Fruit fly (Drosophila melanogaster) whole organism, embryonic: ENCODE measurements around the gene fln.

Experiments used
- Ada2b ChIP-seq: fragments of 200-800 bp; sonication (Bioruptor generic); IDR thresholded peaks from 2 replicates; pipeline ENCODE4 v1.3.6; 2022; ENCODE audit warnings: missing biosample characterization, missing genetic modification characterization
- Aef1 ChIP-seq: fragments of 200-800 bp; sonication (Bioruptor generic); IDR thresholded peaks from 3 replicates; pipeline ENCODE4 v1.3.6; 2022; ENCODE audit warnings: missing biosample characterization, missing genetic modification characterization
- B-H1 ChIP-seq: fragments of 200-800 bp; sonication (Bioruptor generic); IDR thresholded peaks from 3 replicates; pipeline ENCODE4 v1.3.6; 2022; ENCODE audit warnings: missing biosample characterization, missing genetic modification characterization
- B-H2 ChIP-seq: fragments of 200-800 bp; sonication (Bioruptor generic); optimal IDR thresholded peaks from 2 replicates; lab custom pipeline; 2018; ENCODE audit warnings: missing biosample characterization, mild to moderate bottlenecking, missing genetic modification characterization
- Bdp1 ChIP-seq: fragments of 200-800 bp; sonication (Bioruptor generic); optimal IDR thresholded peaks from 3 replicates; lab custom pipeline; 2016; ENCODE audit warnings: missing biosample characterization, missing genetic modification characterization
- Blimp-1 ChIP-seq: fragments of 200-800 bp; sonication (Bioruptor generic); optimal IDR thresholded peaks from 3 replicates; lab custom pipeline; 2018; ENCODE audit warnings: missing biosample characterization, missing genetic modification characterization, mild to moderate bottlenecking, moderate library complexity, missing genetic modification reagents
- CG10274 ChIP-seq: fragments of 200-800 bp; sonication (Bioruptor generic); optimal IDR thresholded peaks from 3 replicates; lab custom pipeline; 2017; ENCODE audit warnings: missing biosample characterization, mild to moderate bottlenecking, missing genetic modification characterization
- CG10565 ChIP-seq: fragments of 200-800 bp; sonication (Bioruptor generic); optimal IDR thresholded peaks from 3 replicates; lab custom pipeline; 2016; ENCODE audit warnings: missing biosample characterization, mild to moderate bottlenecking, missing genetic modification characterization
- CG10959 ChIP-seq: fragments of 200-800 bp; sonication (Bioruptor generic); IDR thresholded peaks from 2 replicates; pipeline ENCODE4 v1.3.6; 2022; ENCODE audit warnings: missing biosample characterization, missing genetic modification characterization
- CG12071 ChIP-seq: fragments of 200-800 bp; sonication (Bioruptor generic); optimal IDR thresholded peaks from 3 replicates; lab custom pipeline; 2018; ENCODE audit warnings: missing biosample characterization, mild to moderate bottlenecking, missing genetic modification characterization
- CG12219 ChIP-seq: fragments of 200-800 bp; sonication (Bioruptor generic); optimal IDR thresholded peaks from 3 replicates; lab custom pipeline; 2018; ENCODE audit warnings: missing biosample characterization, mild to moderate bottlenecking, missing genetic modification characterization
- CG15479 ChIP-seq: fragments of 200-800 bp; sonication (Bioruptor generic); optimal IDR thresholded peaks from 3 replicates; lab custom pipeline; 2019; ENCODE audit warnings: missing biosample characterization, mild to moderate bottlenecking, missing genetic modification characterization, moderate library complexity
- CG15514 ChIP-seq: fragments of 200-800 bp; sonication (Bioruptor generic); optimal IDR thresholded peaks from 3 replicates; lab custom pipeline; 2017; ENCODE audit warnings: missing biosample characterization, missing genetic modification characterization, mild to moderate bottlenecking, moderate library complexity, missing genetic modification reagents
- CG1832 ChIP-seq: fragments of 200-800 bp; sonication (Bioruptor generic); optimal IDR thresholded peaks from 2 replicates; lab custom pipeline; 2017; ENCODE audit warnings: missing biosample characterization, mild to moderate bottlenecking, missing genetic modification characterization, inconsistent platforms
- CG18764 ChIP-seq: fragments of 200-800 bp; sonication (Bioruptor generic); optimal IDR thresholded peaks from 3 replicates; lab custom pipeline; 2016; ENCODE audit warnings: missing biosample characterization, missing genetic modification characterization
- CG2129 ChIP-seq: fragments of 200-800 bp; sonication (Bioruptor generic); IDR thresholded peaks from 2 replicates; pipeline ENCODE4 v1.3.6; 2022; ENCODE audit warnings: missing biosample characterization, missing genetic modification characterization; ENCODE audit not compliant: partially characterized antibody
- CG4820 ChIP-seq: fragments of 200-800 bp; sonication (Bioruptor generic); optimal IDR thresholded peaks from 3 replicates; lab custom pipeline; 2016; ENCODE audit warnings: missing biosample characterization, missing genetic modification characterization
- CG7745 ChIP-seq: fragments of 200-800 bp; sonication (Bioruptor generic); optimal IDR thresholded peaks from 2 replicates; lab custom pipeline; 2018; ENCODE audit warnings: missing biosample characterization, mild to moderate bottlenecking, missing genetic modification characterization, moderate library complexity
- CG8290 ChIP-seq, 3 experiments: fragments of 200-800 bp; sonication (Bioruptor generic); optimal IDR thresholded peaks; 2 replicates each; lab custom pipeline; 2016 to 2019; ENCODE audit warnings: missing biosample characterization in 3 of 3, missing genetic modification characterization in 3 of 3, mild to moderate bottlenecking in 2 of 3, moderate library complexity in 1 of 3
- CG8944 ChIP-seq: fragments of 200-800 bp; sonication (Bioruptor generic); optimal IDR thresholded peaks from 3 replicates; lab custom pipeline; 2016; ENCODE audit warnings: missing biosample characterization, missing genetic modification characterization
- CkIIα-i1 ChIP-seq: fragments of 200-800 bp; sonication (Bioruptor generic); IDR thresholded peaks from 2 replicates; pipeline ENCODE4 v1.3.6; 2022; ENCODE audit warnings: missing biosample characterization, missing genetic modification characterization
- Dp ChIP-seq: fragments of 200-800 bp; sonication (Bioruptor generic); optimal IDR thresholded peaks from 2 replicates; lab custom pipeline; 2018; ENCODE audit warnings: missing biosample characterization, mild to moderate bottlenecking, missing genetic modification characterization, moderate library complexity
- Ets65A ChIP-seq: fragments of 200-800 bp; sonication (Bioruptor generic); peaks from one replicate; lab custom pipeline; 2016; ENCODE audit warnings: missing biosample characterization, missing genetic modification characterization
- HmgD ChIP-seq: fragments of 200-800 bp; sonication (Bioruptor generic); optimal IDR thresholded peaks from 3 replicates; lab custom pipeline; 2016; ENCODE audit warnings: missing biosample characterization, missing genetic modification characterization
- Meics ChIP-seq: fragments of 200-800 bp; sonication (Bioruptor generic); optimal IDR thresholded peaks from 2 replicates; lab custom pipeline; 2017; ENCODE audit warnings: missing biosample characterization, mild to moderate bottlenecking, missing genetic modification characterization
- Oli ChIP-seq: fragments of 200-800 bp; sonication (Bioruptor generic); optimal IDR thresholded peaks from 2 replicates; lab custom pipeline; 2018; ENCODE audit warnings: missing biosample characterization, mild to moderate bottlenecking, missing genetic modification characterization, moderate library complexity
- Pdp1 ChIP-seq, 2 experiments: fragments of 200-800 bp; sonication (Bioruptor generic); optimal IDR thresholded peaks; 3 replicates each; lab custom pipeline; 2016; ENCODE audit warnings: missing biosample characterization in 2 of 2, missing genetic modification characterization in 2 of 2, mild to moderate bottlenecking in 1 of 2, moderate library complexity in 1 of 2
- Ptx1 ChIP-seq: fragments of 200-800 bp; sonication (Bioruptor generic); IDR thresholded peaks from 2 replicates; pipeline ENCODE4 v1.3.6; 2022; ENCODE audit warnings: missing biosample characterization, missing genetic modification characterization
- Ravus ChIP-seq: fragments of 200-800 bp; sonication (Bioruptor generic); IDR thresholded peaks from 2 replicates; pipeline ENCODE4 v1.3.6; 2022; ENCODE audit warnings: missing biosample characterization, missing genetic modification characterization
- Sox102F ChIP-seq: fragments of 200-800 bp; sonication (Bioruptor generic); optimal IDR thresholded peaks from 2 replicates; lab custom pipeline; 2018; ENCODE audit warnings: missing biosample characterization, mild to moderate bottlenecking, missing genetic modification characterization, moderate library complexity
- Spps ChIP-seq: fragments of 200-800 bp; sonication (Bioruptor generic); optimal IDR thresholded peaks from 2 replicates; lab custom pipeline; 2018; ENCODE audit warnings: missing biosample characterization, mild to moderate bottlenecking, missing genetic modification characterization
- Vsx1 ChIP-seq: fragments of 200-800 bp; sonication (Bioruptor generic); optimal IDR thresholded peaks from 2 replicates; lab custom pipeline; 2017; ENCODE audit warnings: missing biosample characterization, mild to moderate bottlenecking, missing genetic modification characterization, missing genetic modification reagents
- Xbp1 ChIP-seq: fragments of 200-800 bp; sonication (Bioruptor generic); optimal IDR thresholded peaks from 3 replicates; lab custom pipeline; 2016; ENCODE audit warnings: missing biosample characterization, mild to moderate bottlenecking, missing genetic modification characterization
- cg ChIP-seq: fragments of 200-800 bp; sonication (Bioruptor generic); optimal IDR thresholded peaks from 3 replicates; lab custom pipeline; 2019; ENCODE audit warnings: missing biosample characterization, mild to moderate bottlenecking, missing genetic modification characterization, moderate library complexity
- chif ChIP-seq, 2 experiments: fragments of 200-800 bp; sonication (Bioruptor generic); optimal IDR thresholded peaks; 3 replicates each; lab custom pipeline; 2016; ENCODE audit warnings: missing biosample characterization in 2 of 2, missing genetic modification characterization in 2 of 2
- da ChIP-seq: fragments of 200-800 bp; sonication (Bioruptor generic); optimal IDR thresholded peaks from 2 replicates; lab custom pipeline; 2016; ENCODE audit warnings: missing biosample characterization, missing genetic modification characterization
- dan ChIP-seq: fragments of 200-800 bp; sonication (Bioruptor generic); IDR thresholded peaks from 2 replicates; pipeline ENCODE4 v1.3.6; 2022; ENCODE audit warnings: missing biosample characterization, missing genetic modification characterization
- disco-r ChIP-seq: fragments of 200-800 bp; sonication (Bioruptor generic); optimal IDR thresholded peaks from 2 replicates; lab custom pipeline; 2016; ENCODE audit warnings: missing biosample characterization, missing genetic modification characterization
- fd96Cb ChIP-seq: fragments of 200-800 bp; sonication (Bioruptor generic); optimal IDR thresholded peaks from 2 replicates; lab custom pipeline; 2018; ENCODE audit warnings: missing biosample characterization, mild to moderate bottlenecking, missing genetic modification characterization, moderate library complexity
- gcm ChIP-seq: fragments of 200-800 bp; sonication (Bioruptor generic); optimal IDR thresholded peaks from 2 replicates; lab custom pipeline; 2019; ENCODE audit warnings: missing biosample characterization, mild to moderate bottlenecking, missing genetic modification characterization, moderate library complexity
- gem ChIP-seq: fragments of 200-800 bp; sonication (Bioruptor generic); optimal IDR thresholded peaks from 2 replicates; lab custom pipeline; 2019; ENCODE audit warnings: missing biosample characterization, mild to moderate bottlenecking, missing genetic modification characterization, moderate library complexity
- hth ChIP-seq: fragments of >200 bp; optimal IDR thresholded peaks from 2 replicates; lab custom pipeline; 2017; ENCODE audit warnings: inconsistent platforms
- lbe ChIP-seq: fragments of 200-800 bp; sonication (Bioruptor generic); optimal IDR thresholded peaks from 2 replicates; lab custom pipeline; 2016; ENCODE audit warnings: missing biosample characterization, mild to moderate bottlenecking, missing genetic modification characterization
- mld ChIP-seq: fragments of 200-800 bp; sonication (Bioruptor generic); IDR thresholded peaks from 3 replicates; pipeline ENCODE4 v1.3.6; 2022; ENCODE audit warnings: missing biosample characterization, missing genetic modification characterization; ENCODE audit not compliant: partially characterized antibody
- otp ChIP-seq: fragments of 200-800 bp; sonication (Bioruptor generic); IDR thresholded peaks from 3 replicates; pipeline ENCODE4, ENCODE4 v1.3.6; 2022; ENCODE audit warnings: missing biosample characterization, missing genetic modification characterization
- ranshi ChIP-seq: fragments of 200-800 bp; sonication (Bioruptor generic); IDR thresholded peaks from 2 replicates; pipeline ENCODE4 v1.3.6; 2022; ENCODE audit warnings: missing biosample characterization, missing genetic modification characterization
- sens ChIP-seq: fragments of 200-800 bp; sonication (Bioruptor generic); peaks from one replicate; lab custom pipeline; 2016; ENCODE audit warnings: missing biosample characterization, missing genetic modification characterization
- slp2 ChIP-seq: fragments of 200-800 bp; sonication (Bioruptor generic); optimal IDR thresholded peaks from 2 replicates; lab custom pipeline; 2016; ENCODE audit warnings: missing biosample characterization, missing genetic modification characterization
- ttk ChIP-seq: fragments of 200-800 bp; sonication (Bioruptor generic); IDR thresholded peaks from 2 replicates; pipeline ENCODE4 v2.1.2; 2022; ENCODE audit warnings: missing biosample characterization, missing genetic modification characterization
- usp ChIP-seq: fragments of >200 bp; optimal IDR thresholded peaks from 2 replicates; lab custom pipeline; 2017; ENCODE audit warnings: missing biosample characterization, missing genetic modification characterization
- vnd ChIP-seq: fragments of 200-800 bp; sonication (Bioruptor generic); IDR thresholded peaks from 3 replicates; pipeline ENCODE4 v1.3.6; 2022; ENCODE audit warnings: missing biosample characterization, missing genetic modification characterization; ENCODE audit not compliant: partially characterized antibody

Gene fln

dm6 chr3L:19945469-19945868, 45.6 kb downstream of the fln start (continued):
- TF ChIP-seq Ets65A (GFP tag; lab: Kevin White, UChicago) (peak; percentile 90), CG2129 (no peak), ranshi (GFP tag; lab: Robert Waterston, UW) (no peak), CG4820 (GFP tag; lab: Kevin White, UChicago) (peak; percentile 14), Pdp1 (GFP tag; optimal IDR thresholded peaks at IDR 0.05; lab: Kevin White, UChicago) (peak in 1 of 2 experiments; percentile 80), mld (no peak), ttk (GFP tag; lab: Robert Waterston, UW) (no peak), Ptx1 (no peak), da (no peak), sens (GFP tag; lab: Kevin White, UChicago) (peak; percentile 7), Oli (tag; lab: Kevin White, UChicago) (no peak), Xbp1 (peak; percentile 28), hth (lab: Kevin White, UChicago) (no peak), B-H2 (no peak), disco-r (GFP tag; lab: Kevin White, UChicago) (no peak), usp (GFP tag; lab: Kevin White, UChicago) (no peak), dan (GFP tag; lab: Robert Waterston, UW) (no peak), cg (no peak), Meics (GFP tag; lab: Kevin White, UChicago) (peak; percentile 39), CG12071 (no peak), chif (GFP tag; optimal IDR thresholded peaks at IDR 0.05; lab: Kevin White, UChicago) (no peak), CG15479 (GFP tag; lab: Kevin White, UChicago) (no peak), Aef1 (no peak; the same call in 2 of the 3 replicates), vnd (GFP tag; lab: Robert Waterston, UW) (no peak), gcm (GFP tag; lab: Kevin White, UChicago) (no peak), slp2 (no peak), gem (tag; lab: Kevin White, UChicago) (peak; percentile 61), CG15514 (GFP tag; lab: Kevin White, UChicago) (no peak), B-H1 (GFP tag; lab: Robert Waterston, UW) (no peak), CG8290 (GFP tag; optimal IDR thresholded peaks at IDR 0.05; lab: Kevin White, UChicago) (no peak), CG8290 (tag; optimal IDR thresholded peaks at IDR 0.05; lab: Kevin White, UChicago) (no peak), CG7745 (no peak), otp (GFP tag; lab: Robert Waterston, UW) (no peak), CG10565 (GFP tag; lab: Kevin White, UChicago) (no peak), Spps (tag; lab: Kevin White, UChicago) (no peak), HmgD (GFP tag; lab: Kevin White, UChicago) (no peak), fd96Cb (tag; lab: Kevin White, UChicago) (peak; percentile 28), CG8944 (GFP tag; lab: Kevin White, UChicago) (no peak), CG10959 (no peak), CG18764 (no peak), Dp (GFP tag; lab: Kevin White, UChicago) (no peak), Ravus (GFP tag; lab: Robert Waterston, UW) (no peak), Vsx1 (GFP tag; lab: Kevin White, UChicago) (peak; percentile 29), Bdp1 (no peak), CkIIα-i1 (GFP tag; lab: Robert Waterston, UW) (no peak), lbe (GFP tag; lab: Kevin White, UChicago) (no peak), CG1832 (GFP tag; lab: Kevin White, UChicago) (no peak), Ada2b (GFP tag; lab: Robert Waterston, UW) (0 out of 2 replicates have a peak, but pooled peaks have one; percentile 10), Blimp-1 (GFP tag; lab: Kevin White, UChicago) (peak; percentile 39), CG10274 (GFP tag; lab: Kevin White, UChicago) (no peak), CG12219 (GFP tag; lab: Kevin White, UChicago) (no peak), Sox102F (GFP tag; lab: Kevin White, UChicago) (peak; percentile 52)
